Worm (Caenorhabditis elegans) whole organism, midembryonic: ENCODE results near the gene ubc-26.

Experiments
- T22C8.4 ChIP-seq: fragments of 200-800 bp; sonication (Bioruptor generic); IDR thresholded peaks from 2 replicates; pipeline ENCODE4 v1.3.6; 2022; ENCODE audit warnings: missing genetic modification characterization, missing compliant biosample characterization
- cog-1 ChIP-seq: sonication (generic microtip); optimal IDR thresholded peaks from 2 replicates; lab custom pipeline; 2016; ENCODE audit warnings: missing genetic modification characterization, missing compliant biosample characterization
- flt-1 ChIP-seq: fragments of 200-800 bp; sonication (Bioruptor generic); IDR thresholded peaks from 2 replicates; pipeline ENCODE4 v1.3.6; 2022; ENCODE audit warnings: missing genetic modification characterization, missing compliant biosample characterization
- klf-2 ChIP-seq: fragments of 200-800 bp; sonication (Bioruptor generic); conservative IDR thresholded peaks from 2 replicates; pipeline ENCODE4 v1.3.6; 2022; ENCODE audit warnings: missing genetic modification reagents, missing genetic modification characterization, missing compliant biosample characterization
- med-1 ChIP-seq: sonication (generic microtip); optimal IDR thresholded peaks from 2 replicates; lab custom pipeline; 2017; ENCODE audit warnings: missing genetic modification characterization, mild to moderate bottlenecking, missing compliant biosample characterization, antibody characterized with exemption, missing genetic modification reagents; ENCODE audit not compliant: insufficient read depth
- ref-1 ChIP-seq: fragments of 200-800 bp; sonication (Bioruptor generic); conservative IDR thresholded peaks from 2 replicates; pipeline ENCODE4 v1.3.6; 2022; ENCODE audit warnings: missing genetic modification reagents, missing genetic modification characterization, missing compliant biosample characterization
- tab-1 ChIP-seq: fragments of 200-800 bp; sonication (Bioruptor generic); IDR thresholded peaks from 2 replicates; pipeline ENCODE4 v1.3.6; 2022; ENCODE audit warnings: missing genetic modification characterization, missing compliant biosample characterization
- ztf-23 ChIP-seq: fragments of 200-800 bp; sonication (Bioruptor generic); IDR thresholded peaks from 2 replicates; pipeline ENCODE4 v1.3.6; 2022; ENCODE audit warnings: missing genetic modification reagents, missing genetic modification characterization, missing compliant biosample characterization
- ztf-29 ChIP-seq: fragments of 200-800 bp; sonication (Bioruptor generic); IDR thresholded peaks from 2 replicates; pipeline ENCODE4 v1.3.6; 2022; ENCODE audit warnings: missing genetic modification reagents, missing genetic modification characterization, missing compliant biosample characterization

Gene ubc-26

DNA sequence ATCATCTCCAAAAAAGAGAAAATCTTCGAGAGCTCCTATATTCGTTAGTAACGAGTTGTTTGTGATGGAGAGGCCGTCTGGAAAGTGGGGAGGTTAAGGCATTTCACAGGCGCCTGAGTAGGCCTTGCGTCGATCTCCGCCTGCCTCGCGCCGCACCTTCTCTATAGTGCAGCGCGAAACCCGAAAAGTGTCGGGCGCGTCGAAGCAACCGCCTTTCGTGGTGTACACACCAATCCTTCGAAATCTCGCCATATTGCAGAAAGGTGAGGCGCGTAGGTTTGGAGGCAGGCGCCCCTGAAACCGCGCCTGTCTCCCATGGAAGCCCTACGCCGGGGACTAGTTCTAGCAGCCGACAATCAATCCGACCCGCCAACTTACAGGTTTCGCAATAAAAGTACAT is 29.7 kb upstream of the ubc-26 start:
- TF ChIP-seq cog-1 (no peak), T22C8.4 (GFP tag; lab: Robert Waterston, UW) (no peak), ztf-29 (GFP tag; lab: Robert Waterston, UW) (no peak), klf-2 (no peak), ztf-23 (GFP tag; lab: Robert Waterston, UW) (no peak), med-1 (GFP tag; lab: Kevin White, UChicago) (no peak), ref-1 (GFP tag; lab: Robert Waterston, UW) (no peak), tab-1 (GFP tag; lab: Robert Waterston, UW) (no peak)

DNA sequence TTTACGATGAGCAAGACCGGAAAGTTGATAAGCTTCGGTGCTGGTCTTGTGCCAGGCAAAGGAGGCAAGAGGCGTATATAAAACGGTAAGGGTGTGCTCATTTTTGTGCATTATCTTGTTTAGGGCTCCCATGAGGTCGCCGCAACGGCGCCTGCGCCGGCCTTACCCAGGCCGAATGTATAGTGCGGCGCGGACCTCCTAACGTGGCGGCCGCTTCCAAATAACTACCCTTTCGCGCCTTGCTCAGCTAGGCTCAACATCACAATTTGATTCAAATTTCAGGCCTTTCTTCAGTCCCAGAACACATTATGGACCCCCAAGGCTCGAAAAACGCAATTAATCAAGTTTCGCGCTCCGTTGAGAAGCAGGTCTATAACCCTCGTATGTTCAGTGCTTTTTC is 27.4 kb upstream of the ubc-26 start, which contains the start of the genes ZK355.3 and ZK355.8:
TSS of gene ZK355.3 (minus strand) at position 101 of the 400 bp plus-strand sequence.
TSS of gene ZK355.8 (plus strand) at position 272 of the 400 bp plus-strand sequence.
- TF ChIP-seq tab-1 (GFP tag; lab: Robert Waterston, UW) (no peak), cog-1 (no peak), ztf-29 (GFP tag; lab: Robert Waterston, UW) (no peak), ztf-23 (GFP tag; lab: Robert Waterston, UW) (no peak), ref-1 (GFP tag; lab: Robert Waterston, UW) (no peak), flt-1 (GFP tag; lab: Robert Waterston, UW) (no peak), klf-2 (no peak), med-1 (GFP tag; lab: Kevin White, UChicago) (no peak), T22C8.4 (GFP tag; lab: Robert Waterston, UW) (no peak)

- TF ChIP-seq flt-1 (GFP tag; lab: Robert Waterston, UW) (no peak), tab-1 (GFP tag; lab: Robert Waterston, UW) (no peak), ztf-23 (GFP tag; lab: Robert Waterston, UW) (no peak), T22C8.4 (GFP tag; lab: Robert Waterston, UW) (no peak), ref-1 (GFP tag; lab: Robert Waterston, UW) (no peak), ztf-29 (GFP tag; lab: Robert Waterston, UW) (no peak), klf-2 (no peak), cog-1 (no peak), med-1 (GFP tag; lab: Kevin White, UChicago) (no peak)
Measured at ce11 chrII:2925806-2926558, 25.8 kb upstream of the ubc-26 start.

DNA sequence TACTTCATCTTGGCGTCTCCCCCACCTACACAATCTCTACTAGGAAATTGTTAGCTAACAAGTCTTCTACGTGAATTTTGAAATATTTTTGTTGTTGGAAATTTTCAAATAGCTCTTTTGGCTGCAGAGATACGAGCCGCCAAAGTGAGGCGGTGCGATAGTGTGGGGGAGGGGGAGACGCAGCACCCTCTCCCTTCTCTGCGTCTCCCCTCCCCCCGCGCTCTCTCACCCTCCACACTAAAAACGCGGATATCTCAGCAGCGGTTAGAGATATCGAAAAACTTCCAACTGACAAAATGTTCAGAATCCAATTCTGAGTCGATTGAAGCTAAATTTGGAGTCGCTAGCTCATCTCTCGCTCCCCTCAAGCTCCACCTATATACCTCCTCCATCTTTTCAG is 24.9 kb upstream of the ubc-26 start:
- TF ChIP-seq ref-1 (GFP tag; lab: Robert Waterston, UW) (no peak), med-1 (GFP tag; lab: Kevin White, UChicago) (no peak), ztf-29 (GFP tag; lab: Robert Waterston, UW) (no peak), cog-1 (no peak), T22C8.4 (GFP tag; lab: Robert Waterston, UW) (no peak), ztf-23 (GFP tag; lab: Robert Waterston, UW) (no peak), tab-1 (GFP tag; lab: Robert Waterston, UW) (no peak), flt-1 (GFP tag; lab: Robert Waterston, UW) (no peak), klf-2 (no peak)

- TF ChIP-seq cog-1 (no peak), ref-1 (GFP tag; lab: Robert Waterston, UW) (no peak)
Measured at ce11 chrII:2923617-2924016, 23.5 kb upstream of the ubc-26 start, which contains the start of gene ZK355.2. ZK355.2 (plus strand) TSS chrII:2923917.

DNA sequence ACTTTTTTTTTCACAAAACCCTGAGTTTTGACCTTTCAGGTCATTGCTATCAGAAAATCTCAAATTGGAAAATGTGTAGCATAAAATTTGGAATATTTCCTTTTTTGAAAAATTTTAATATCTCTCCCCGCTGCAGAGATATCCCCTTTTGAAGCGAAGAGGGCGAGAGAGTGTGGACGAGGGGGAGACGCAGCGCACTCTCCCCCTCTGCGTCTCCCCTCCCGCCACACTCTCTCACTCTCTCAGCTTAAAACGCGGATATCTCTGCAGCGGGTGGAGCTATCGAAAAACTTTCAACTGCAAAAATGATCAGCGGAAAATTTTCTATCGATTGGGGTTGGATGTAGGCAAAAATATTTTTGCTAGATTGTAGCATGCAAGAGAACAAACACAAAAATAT is 22.6 kb upstream of the ubc-26 start:
- no peak for TF ChIP-seq cog-1
- TF ChIP-seq ztf-29 (GFP tag; lab: Robert Waterston, UW), result no peak
- TF ChIP-seq klf-2, result no peak
- no peak for TF ChIP-seq ztf-23 (GFP tag; lab: Robert Waterston, UW)
- TF ChIP-seq ref-1 (GFP tag; lab: Robert Waterston, UW), result no peak
- TF ChIP-seq med-1 (GFP tag; lab: Kevin White, UChicago), result no peak
- TF ChIP-seq T22C8.4 (GFP tag; lab: Robert Waterston, UW), result no peak
- no peak for TF ChIP-seq tab-1 (GFP tag; lab: Robert Waterston, UW)
- TF ChIP-seq flt-1 (GFP tag; lab: Robert Waterston, UW), result no peak

ce11 chrII:2922359-2922758 is 22.2 kb upstream of the ubc-26 start:
- TF ChIP-seq ztf-29 (GFP tag; lab: Robert Waterston, UW) (no peak), flt-1 (GFP tag; lab: Robert Waterston, UW) (no peak), tab-1 (GFP tag; lab: Robert Waterston, UW) (no peak), ztf-23 (GFP tag; lab: Robert Waterston, UW) (no peak), ref-1 (GFP tag; lab: Robert Waterston, UW) (no peak), cog-1 (no peak), T22C8.4 (GFP tag; lab: Robert Waterston, UW) (no peak), med-1 (GFP tag; lab: Kevin White, UChicago) (no peak), klf-2 (no peak)

DNA sequence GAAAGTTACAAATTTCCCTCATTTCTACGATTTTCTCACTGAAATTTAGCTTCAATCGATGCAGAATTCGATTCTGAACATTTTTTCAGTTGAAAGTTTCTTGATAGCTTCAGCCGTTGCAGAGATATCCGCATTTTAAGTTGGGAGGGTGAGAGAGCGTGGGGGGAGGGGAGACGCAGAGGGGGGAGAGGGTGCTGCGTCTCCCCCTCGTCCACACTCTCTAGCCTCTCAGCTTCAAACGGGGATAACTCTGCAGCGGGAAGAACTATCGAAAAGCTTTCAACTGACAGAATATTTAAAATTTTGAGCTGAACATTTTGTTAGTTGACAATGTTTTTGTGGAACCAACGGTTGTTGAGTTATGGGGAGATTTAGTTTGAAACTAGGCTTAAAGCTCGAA is 21.7 kb upstream of the ubc-26 start:
- no peak for TF ChIP-seq flt-1 (GFP tag; lab: Robert Waterston, UW)
- no peak for TF ChIP-seq ztf-29 (GFP tag; lab: Robert Waterston, UW)

DNA sequence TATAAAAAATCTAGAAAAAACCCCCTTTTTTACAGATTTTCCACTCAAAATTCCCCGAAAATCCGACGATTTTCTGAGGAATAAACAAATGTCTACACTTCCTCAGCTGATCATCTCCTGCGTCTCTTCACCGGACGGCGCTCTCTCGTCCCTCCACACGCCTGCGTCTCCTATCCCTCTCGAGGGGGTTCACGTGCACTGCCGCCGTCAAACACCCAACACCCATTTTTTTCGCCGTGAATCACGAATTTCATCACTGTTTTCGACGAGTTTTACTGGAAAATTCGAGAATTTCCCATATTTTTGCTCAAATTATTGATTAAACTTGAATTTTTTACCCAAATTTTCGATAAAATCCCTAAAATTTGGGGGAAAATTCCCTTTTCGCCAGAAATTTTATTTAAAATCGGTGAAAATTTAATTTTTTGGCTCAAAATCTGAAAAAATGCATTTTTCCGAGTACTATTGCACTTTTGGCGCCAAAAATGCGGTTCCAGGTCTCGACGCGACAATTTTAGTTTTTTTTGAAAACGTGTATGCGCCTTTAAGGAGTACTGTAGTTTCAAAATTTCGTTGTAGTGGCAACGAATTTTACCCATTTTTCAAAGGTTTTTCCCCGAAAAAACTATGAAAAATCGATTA is 20.8 kb upstream of the ubc-26 start:
- TF ChIP-seq ref-1 (GFP tag; lab: Robert Waterston, UW) (no peak), T22C8.4 (GFP tag; lab: Robert Waterston, UW) (no peak), cog-1 (no peak), flt-1 (GFP tag; lab: Robert Waterston, UW) (no peak), tab-1 (GFP tag; lab: Robert Waterston, UW) (no peak), ztf-29 (GFP tag; lab: Robert Waterston, UW) (no peak), klf-2 (no peak), ztf-23 (GFP tag; lab: Robert Waterston, UW) (no peak), med-1 (GFP tag; lab: Kevin White, UChicago) (no peak)
